Worm (Caenorhabditis elegans) whole organism, early embryonic: Measurements from ENCODE around the gene srh-89.

Experiments
- B0310.2 ChIP-seq: sonication (generic microtip); optimal IDR thresholded peaks from 2 replicates; lab custom pipeline; 2016; ENCODE audit warnings: mild to moderate bottlenecking, missing genetic modification characterization, missing compliant biosample characterization
- ama-1 ChIP-seq: fragments of 150-350 bp; optimal IDR thresholded peaks from 2 replicates; lab custom pipeline; 2014
- ceh-13 ChIP-seq: fragments of 200-800 bp; sonication (Bioruptor generic); optimal IDR thresholded peaks from 2 replicates; lab custom pipeline; 2018; ENCODE audit warnings: mild to moderate bottlenecking, missing genetic modification characterization, missing compliant biosample characterization
- ceh-36 ChIP-seq: sonication (generic microtip); optimal IDR thresholded peaks from 2 replicates; lab custom pipeline; 2016; ENCODE audit warnings: missing genetic modification characterization, inconsistent platforms, missing compliant biosample characterization
- flt-1 ChIP-seq: fragments of 200-800 bp; sonication (Bioruptor generic); IDR thresholded peaks from 2 replicates; pipeline ENCODE4 v1.3.6; 2022; ENCODE audit warnings: missing genetic modification characterization, missing compliant biosample characterization
- hmbx-1 ChIP-seq: sonication (generic microtip); optimal IDR thresholded peaks from 2 replicates; lab custom pipeline; 2016; ENCODE audit warnings: mild to moderate bottlenecking, missing genetic modification characterization, missing compliant biosample characterization
- hmg-4 ChIP-seq: fragments of 200-800 bp; sonication (Bioruptor generic); optimal IDR thresholded peaks from 2 replicates; lab custom pipeline; 2018; ENCODE audit warnings: mild to moderate bottlenecking, missing genetic modification characterization, missing compliant biosample characterization
- hnd-1 ChIP-seq: sonication (generic microtip); optimal IDR thresholded peaks from 2 replicates; lab custom pipeline; 2016; ENCODE audit warnings: missing genetic modification characterization, missing compliant biosample characterization
- scrt-1 ChIP-seq: fragments of 200-800 bp; sonication (Bioruptor generic); IDR thresholded peaks from 2 replicates; pipeline ENCODE4 v1.3.6; 2022; ENCODE audit warnings: missing genetic modification characterization, missing compliant biosample characterization
- tra-4 ChIP-seq: sonication (generic microtip); optimal IDR thresholded peaks from 2 replicates; lab custom pipeline; 2017; ENCODE audit warnings: missing genetic modification characterization, missing compliant biosample characterization

DNA sequence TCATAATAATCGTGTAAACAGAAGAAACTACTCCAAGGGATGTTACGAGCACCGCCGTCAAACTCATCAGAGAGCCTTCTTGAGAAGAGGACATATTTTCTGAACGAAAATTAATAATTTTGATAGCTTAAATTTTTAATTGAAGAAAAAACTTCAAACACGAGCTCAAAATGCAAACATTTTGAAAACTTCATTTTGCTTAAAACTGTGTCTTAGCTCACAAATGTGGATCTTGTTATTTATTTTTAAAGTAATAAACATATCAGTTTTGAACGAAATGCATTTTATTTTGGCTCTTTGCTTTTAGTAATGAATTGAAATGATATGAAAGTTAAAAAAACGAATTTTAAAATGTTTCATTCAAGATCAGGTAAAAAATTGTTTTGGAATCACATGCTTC is 22.9 kb upstream of the srh-89 start, which contains the start of gene srbc-7:
- TF ChIP-seq flt-1 (GFP tag; lab: Robert Waterston, UW): no peak
- no peak for TF ChIP-seq hnd-1 (tag; lab: Kevin White, UChicago)
- TF ChIP-seq tra-4 (tag; lab: Kevin White, UChicago): no peak
- no peak for TF ChIP-seq ama-1
- TF ChIP-seq B0310.2 (tag; lab: Kevin White, UChicago): no peak
- TF ChIP-seq ceh-36: no peak
- TF ChIP-seq scrt-1: no peak
- TF ChIP-seq ceh-13 (GFP tag; lab: Kevin White, UChicago): no peak
- no peak for TF ChIP-seq hmg-4
- TF ChIP-seq hmbx-1 (tag; lab: Kevin White, UChicago): no peak
